Worm (Caenorhabditis elegans): ENCODE measurements around the gene C16D2.1.
A peak's percentile ranks its signal among the peaks of the same experiment; 100 is the strongest.

The C16D2.1 gene

DNA sequence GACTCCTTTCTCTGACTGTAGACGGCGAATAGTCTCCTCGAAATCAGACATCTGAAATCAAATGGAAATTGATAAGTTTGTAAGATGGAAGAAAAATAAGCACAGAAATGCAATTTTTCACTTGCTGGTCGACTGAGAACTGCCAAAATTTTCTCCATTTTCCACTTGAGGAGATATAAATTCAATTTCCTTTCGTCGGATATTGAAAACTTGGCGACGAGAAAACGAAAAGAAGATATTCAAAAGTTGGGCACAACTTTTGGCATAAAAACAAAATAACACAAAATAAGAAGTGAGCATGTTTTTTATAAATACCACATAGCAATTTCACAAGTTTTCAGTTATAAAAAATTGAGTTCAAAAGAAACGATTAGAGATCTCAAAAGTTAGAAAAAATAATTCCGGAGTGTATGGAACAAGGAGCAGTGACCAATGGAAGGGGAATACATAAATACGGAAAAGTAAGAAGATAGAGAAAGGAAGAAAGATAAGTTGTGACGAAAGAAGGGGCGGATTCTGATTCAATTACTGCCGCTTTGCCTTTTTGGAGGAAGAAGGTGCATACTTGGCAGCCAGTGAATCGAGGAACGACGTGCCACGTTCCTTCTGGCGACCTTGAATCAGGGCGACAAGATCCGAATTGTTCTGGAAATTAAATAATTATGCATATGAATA, 24.2 kb upstream of the C16D2.1 start, which contains the start of gene dyrb-1:
dyrb-1 (minus strand) TSS at position 51 of the 675 bp plus-strand sequence.
- TF ChIP-seq nhr-77 (tag; optimal IDR thresholded peaks at IDR 0.05) = no peak
- peak; percentile 47 for TF ChIP-seq ces-1 (GFP tag; optimal IDR thresholded peaks at IDR 0.05)
- TF ChIP-seq nhr-19 (GFP tag; conservative IDR thresholded peaks at IDR 0.05) = no peak
- peak; percentile 43 for TF ChIP-seq lin-14 (GFP tag; optimal IDR thresholded peaks at IDR 0.05)
- peak; percentile 20 for TF ChIP-seq fkh-10 (GFP tag; optimal IDR thresholded peaks at IDR 0.05)
- no peak for TF ChIP-seq unc-130 (tag; optimal IDR thresholded peaks at IDR 0.05)
- TF ChIP-seq sptf-1 (tag; optimal IDR thresholded peaks at IDR 0.05) = no peak

DNA sequence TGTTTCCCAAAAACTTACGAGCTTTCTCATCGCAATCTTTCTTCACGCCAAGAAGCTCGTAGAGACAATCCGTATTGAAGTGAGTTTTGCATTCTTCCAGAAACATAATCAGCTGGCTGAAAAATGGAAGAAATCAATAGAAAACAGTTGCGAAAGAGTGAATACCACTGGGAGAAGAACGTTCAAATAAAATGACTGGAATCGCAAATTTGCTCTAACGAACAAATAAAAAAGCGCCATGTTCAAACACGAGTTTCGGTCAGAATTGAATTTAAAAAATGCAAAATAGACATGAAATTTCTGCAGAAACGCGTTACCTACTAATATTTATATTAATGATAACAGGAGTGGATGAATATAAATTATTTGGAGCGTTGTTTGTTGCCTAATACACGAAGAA, 23.0 kb upstream of the C16D2.1 start, which contains the start of gene dnj-23:
dnj-23 (minus strand) TSS at position 158 of the 400 bp plus-strand sequence.
- TF ChIP-seq zag-1 (tag; optimal IDR thresholded peaks at IDR 0.05) = no peak
- no peak for TF ChIP-seq Y116A8C.19 (tag; optimal IDR thresholded peaks at IDR 0.05; ENCODE audit: borderline replicate concordance)
- TF ChIP-seq efl-1 (optimal IDR thresholded peaks at IDR 0.05) = peak; percentile 26 to 85
- peak; percentile 88 to 98 for TF ChIP-seq efl-1 (GFP tag; optimal IDR thresholded peaks at IDR 0.05 in 1 of 2)
- no peak for TF ChIP-seq vab-15 (tag; optimal IDR thresholded peaks at IDR 0.05)
- TF ChIP-seq lsy-2 (tag; optimal IDR thresholded peaks at IDR 0.05) = peak; percentile 9 to 65
- TF ChIP-seq nhr-47 (tag; optimal IDR thresholded peaks at IDR 0.05) = peak; percentile 5
- TF ChIP-seq mep-1 (tag; optimal IDR thresholded peaks at IDR 0.05) = peak; percentile 35
- TF ChIP-seq pqm-1 (tag; optimal IDR thresholded peaks at IDR 0.05) = no peak
- peak; percentile 59 for TF ChIP-seq skn-1 (tag; optimal IDR thresholded peaks at IDR 0.05)
- TF ChIP-seq snu-23 (GFP tag; optimal IDR thresholded peaks at IDR 0.05) = peak; percentile 8
- TF ChIP-seq fkh-8 (tag; optimal IDR thresholded peaks at IDR 0.05) = no peak
- TF ChIP-seq fos-1 (tag; optimal IDR thresholded peaks at IDR 0.05) = no peak
- TF ChIP-seq efl-3 (GFP tag; optimal IDR thresholded peaks at IDR 0.05) = no peak
- TF ChIP-seq unc-98 (GFP tag; IDR thresholded peaks at IDR 0.05) = no peak
- TF ChIP-seq unc-62 (GFP tag; optimal IDR thresholded peaks at IDR 0.05) = no peak
- no peak for TF ChIP-seq ceh-90 (tag; optimal IDR thresholded peaks at IDR 0.05)
- TF ChIP-seq nhr-20 (tag; optimal IDR thresholded peaks at IDR 0.05) = peak; percentile 42
- TF ChIP-seq rnt-1 (tag; optimal IDR thresholded peaks at IDR 0.05) = peak; percentile 18
- TF ChIP-seq lin-35 (GFP tag; optimal IDR thresholded peaks at IDR 0.05) = peak; percentile 85 to 95
- no peak for TF ChIP-seq unc-86 (tag; optimal IDR thresholded peaks at IDR 0.05)
- no peak for TF ChIP-seq dsc-1 (tag; optimal IDR thresholded peaks at IDR 0.05)
- TF ChIP-seq nhr-71 (tag; optimal IDR thresholded peaks at IDR 0.05) = peak; percentile 29
- peak; percentile 68 to 87 (median 83) for TF ChIP-seq dpl-1 (GFP tag; optimal IDR thresholded peaks at IDR 0.05)
- no peak for TF ChIP-seq unc-30 (tag; optimal IDR thresholded peaks at IDR 0.05)
- peak; percentile 26 for TF ChIP-seq blmp-1 (tag; optimal IDR thresholded peaks at IDR 0.05)
- peak; percentile 4 for TF ChIP-seq lin-14 (GFP tag; optimal IDR thresholded peaks at IDR 0.05)

DNA sequence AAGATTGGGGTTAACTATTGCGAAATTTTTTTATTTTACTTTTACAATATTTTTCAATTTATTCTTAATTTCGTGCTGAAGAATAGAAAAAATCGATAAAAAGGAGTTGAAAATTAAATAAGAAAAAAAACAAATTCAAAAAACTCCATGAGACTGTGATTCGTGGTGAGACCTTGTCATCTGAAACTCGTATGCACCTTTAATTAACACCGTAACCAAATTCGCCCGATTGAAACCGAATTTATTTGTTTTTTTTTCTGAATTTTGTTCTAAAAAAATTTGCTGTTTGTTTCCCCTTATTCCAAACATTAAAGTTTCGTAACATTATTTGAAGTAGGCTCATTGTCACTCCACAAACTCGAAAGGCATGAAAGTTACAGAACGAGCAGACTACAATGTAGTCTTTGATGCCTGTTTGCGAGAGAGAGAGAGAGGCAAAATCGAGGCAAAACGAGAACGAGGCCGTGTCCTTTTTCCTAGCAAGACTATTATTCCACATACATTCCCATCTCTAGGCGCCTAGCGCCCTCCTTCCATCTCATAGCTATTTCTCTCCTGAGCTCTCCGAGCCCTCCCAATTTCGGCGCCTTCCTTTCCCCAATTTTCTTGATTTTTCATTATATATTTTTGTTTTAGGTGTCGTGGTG, 22.4 kb upstream of the C16D2.1 start, which contains the start of gene T24H10.4:
T24H10.4 (plus strand) TSS at position 630 of the 647 bp plus-strand sequence.
- TF ChIP-seq irx-1 (tag; optimal IDR thresholded peaks at IDR 0.05) (no peak), snpc-4 (tag; optimal IDR thresholded peaks at IDR 0.05) (no peak), nhr-47 (tag; optimal IDR thresholded peaks at IDR 0.05) (peak; percentile 23), ceh-82 (tag; optimal IDR thresholded peaks at IDR 0.05) (peak in 1 of 3 experiments; percentile 18), nhr-20 (tag; optimal IDR thresholded peaks at IDR 0.05) (peak; percentile 79), unc-30 (tag; optimal IDR thresholded peaks at IDR 0.05) (no peak), nhr-28 (tag; optimal IDR thresholded peaks at IDR 0.05) (no peak), F16B12.6 (tag; optimal IDR thresholded peaks at IDR 0.05) (no peak), lsy-2 (tag; optimal IDR thresholded peaks at IDR 0.05) (peak in 1 of 2 experiments; percentile 2), blmp-1 (tag; optimal IDR thresholded peaks at IDR 0.05) (no peak), snu-23 (GFP tag; optimal IDR thresholded peaks at IDR 0.05) (peak; percentile 17), lir-3 (tag; optimal IDR thresholded peaks at IDR 0.05; ENCODE audit: poor library complexity) (no peak), C34B4.2 (tag; optimal IDR thresholded peaks at IDR 0.05) (no peak), nhr-77 (tag; optimal IDR thresholded peaks at IDR 0.05) (no peak), aha-1 (tag; optimal IDR thresholded peaks at IDR 0.05) (no peak), lin-14 (GFP tag; optimal IDR thresholded peaks at IDR 0.05) (peak; percentile 47), elt-3 (tag; optimal IDR thresholded peaks at IDR 0.05) (no peak), efl-1 (optimal IDR thresholded peaks at IDR 0.05) (no peak), efl-1 (GFP tag; optimal IDR thresholded peaks at IDR 0.05 in 1 of 2) (peak in 1 of 2 experiments; percentile 53), ceh-63 (GFP tag; optimal IDR thresholded peaks at IDR 0.05) (no peak), unc-62 (GFP tag; optimal IDR thresholded peaks at IDR 0.05) (no peak), zip-4 (GFP tag; optimal IDR thresholded peaks at IDR 0.05) (no peak), fos-1 (tag; optimal IDR thresholded peaks at IDR 0.05) (no peak)

Data from whole organism, L1 larva.